Worm (Caenorhabditis elegans) whole organism, L1 larva: Measurements from ENCODE around the gene irk-3.

Source experiments
- Y116A8C.19 ChIP-seq: sonication (generic microtip); optimal IDR thresholded peaks from 2 replicates; lab custom pipeline; 2016; ENCODE audit warnings: missing compliant biosample characterization, missing genetic modification characterization, borderline replicate concordance
- aly-2 ChIP-seq: fragments of 150-350 bp; optimal IDR thresholded peaks from 2 replicates; lab custom pipeline; 2014; ENCODE audit warnings: missing biosample characterization, missing genetic modification characterization
- lin-14 ChIP-seq: fragments of 200-800 bp; sonication (Bioruptor generic); optimal IDR thresholded peaks from 2 replicates; lab custom pipeline; 2018; ENCODE audit warnings: mild to moderate bottlenecking, missing genetic modification characterization, moderate library complexity, missing compliant biosample characterization
- lir-3 ChIP-seq: sonication (generic microtip); optimal IDR thresholded peaks from 2 replicates; lab custom pipeline; 2016; ENCODE audit warnings: mild to moderate bottlenecking, missing genetic modification characterization, moderate library complexity, missing compliant biosample characterization; ENCODE audit not compliant: poor library complexity
- mdl-1 ChIP-seq, 2 experiments: fragments of 150-350 bp; optimal IDR thresholded peaks; 2 replicates each; lab custom pipeline; 2014 to 2017; ENCODE audit warnings: missing biosample characterization in 2 of 2, missing genetic modification characterization in 2 of 2, inconsistent platforms in 1 of 2
- nhr-76 ChIP-seq: sonication (generic microtip); optimal IDR thresholded peaks from 2 replicates; lab custom pipeline; 2017; ENCODE audit warnings: missing biosample characterization, missing genetic modification characterization
- rnt-1 ChIP-seq: sonication (generic microtip); optimal IDR thresholded peaks from 2 replicates; lab custom pipeline; 2016; ENCODE audit warnings: mild to moderate bottlenecking, missing genetic modification characterization, moderate library complexity, missing compliant biosample characterization
- unc-130 ChIP-seq: fragments of 150-350 bp; optimal IDR thresholded peaks from 2 replicates; lab custom pipeline; 2017; ENCODE audit warnings: missing biosample characterization, missing genetic modification characterization, inconsistent platforms
- ztf-11 ChIP-seq, 2 experiments: sonication (generic microtip); optimal IDR thresholded peaks; 2 replicates each; lab custom pipeline; 2016 to 2017; ENCODE audit warnings: missing genetic modification characterization in 2 of 2, missing biosample characterization in 1 of 2, missing compliant biosample characterization in 1 of 2

ce11 chrX:14355034-14355433 is 15.2 kb downstream of the irk-3 start:
- TF ChIP-seq ztf-11 (tag; optimal IDR thresholded peaks at IDR 0.05; lab: Kevin White, UChicago) (no peak), lin-14 (no peak), rnt-1 (no peak), nhr-76 (no peak), Y116A8C.19 (no peak), mdl-1 (tag; optimal IDR thresholded peaks at IDR 0.05; lab: Kevin White, UChicago) (no peak), lir-3 (no peak), unc-130 (tag; lab: Kevin White, UChicago) (no peak), aly-2 (no peak)
